ENCODE assay signal across 7 worm cellular contexts in genomic region chrX:9085864-9086263, ce11.
TF ChIP-seq lines count a peak whose summit lies in the region.

No protein-coding gene starts in this region.

TF ChIP-seq in whole organism, L1 larva, 84 proteins besides CTCF, POLR2A, EP300 and RAD21:
- TF ChIP-seq nhr-71 (tag; optimal IDR thresholded peaks at IDR 0.05; lab: Kevin White, UChicago): peak; percentile 18
- peak; percentile 6 for TF ChIP-seq skn-1 (tag; optimal IDR thresholded peaks at IDR 0.05; lab: Kevin White, UChicago)
- no peak for TF ChIP-seq pax-3 (tag; optimal IDR thresholded peaks at IDR 0.05; lab: Kevin White, UChicago)
- peak; percentile 33 for TF ChIP-seq blmp-1 (tag; optimal IDR thresholded peaks at IDR 0.05; lab: Kevin White, UChicago)
- peak; percentile 62 for TF ChIP-seq lin-14 (GFP tag; optimal IDR thresholded peaks at IDR 0.05; lab: Kevin White, UChicago)
- peak; percentile 86 for TF ChIP-seq nhr-85 (tag; lab: Kevin White, UChicago)
- TF ChIP-seq mep-1 (tag; optimal IDR thresholded peaks at IDR 0.05; lab: Kevin White, UChicago): peak; percentile 73
- TF ChIP-seq lin-13 (GFP tag; optimal IDR thresholded peaks at IDR 0.05; lab: Kevin White, UChicago): peak; percentile 10
- TF ChIP-seq hlh-17 (GFP tag; optimal IDR thresholded peaks at IDR 0.05; lab: Kevin White, UChicago; ENCODE audit: borderline replicate concordance): no peak
- no peak for TF ChIP-seq lin-39 (tag; optimal IDR thresholded peaks at IDR 0.05; lab: Kevin White, UChicago)
- peak; percentile 36 for TF ChIP-seq irx-1 (tag; optimal IDR thresholded peaks at IDR 0.05; lab: Kevin White, UChicago)
- no peak for TF ChIP-seq dpl-1 (GFP tag; optimal IDR thresholded peaks at IDR 0.05; lab: Kevin White, UChicago)
- peak; percentile 13 for TF ChIP-seq rnt-1 (tag; optimal IDR thresholded peaks at IDR 0.05; lab: Kevin White, UChicago)

TF ChIP-seq in whole organism, L2 larva, 48 proteins besides CTCF, POLR2A, EP300 and RAD21 (continues in another document):
- TF ChIP-seq nhr-12 (tag; optimal IDR thresholded peaks at IDR 0.05; lab: Kevin White, UChicago): no peak
- peak; percentile 39 for TF ChIP-seq egl-27 (tag; optimal IDR thresholded peaks at IDR 0.05; lab: Kevin White, UChicago)
- TF ChIP-seq nhr-11 (tag; optimal IDR thresholded peaks at IDR 0.05; lab: Kevin White, UChicago): no peak
- no peak for TF ChIP-seq elt-1 (tag; optimal IDR thresholded peaks at IDR 0.05; lab: Kevin White, UChicago)
- TF ChIP-seq sem-4 (tag; optimal IDR thresholded peaks at IDR 0.05; lab: Kevin White, UChicago): no peak
- no peak for TF ChIP-seq ztf-1 (GFP tag; conservative IDR thresholded peaks at IDR 0.05; lab: Robert Waterston, UW)
- TF ChIP-seq sma-3 (GFP tag; optimal IDR thresholded peaks at IDR 0.05; lab: Kevin White, UChicago): peak; percentile 71
- no peak for TF ChIP-seq blmp-1 (tag; optimal IDR thresholded peaks at IDR 0.05; lab: Kevin White, UChicago; ENCODE audit: insufficient read depth)
- no peak for TF ChIP-seq unc-39 (tag; optimal IDR thresholded peaks at IDR 0.05; lab: Kevin White, UChicago)
- no peak for TF ChIP-seq snpc-4 (tag; optimal IDR thresholded peaks at IDR 0.05; lab: Kevin White, UChicago)
- no peak for TF ChIP-seq gmeb-1 (tag; optimal IDR thresholded peaks at IDR 0.05; lab: Kevin White, UChicago)
- peak; percentile 15 for TF ChIP-seq fos-1 (tag; optimal IDR thresholded peaks at IDR 0.05; lab: Kevin White, UChicago)
- no peak for TF ChIP-seq ama-1 (optimal IDR thresholded peaks at IDR 0.05; lab: Kevin White, UChicago)

TF ChIP-seq in whole organism, L3 larva, 47 proteins besides CTCF, POLR2A, EP300 and RAD21 (continues in another document):
- TF ChIP-seq elt-1 (tag; optimal IDR thresholded peaks at IDR 0.05; lab: Kevin White, UChicago): peak; percentile 27
- TF ChIP-seq jun-1 (tag; optimal IDR thresholded peaks at IDR 0.05; lab: Kevin White, UChicago): no peak
- no peak for TF ChIP-seq fkh-10 (GFP tag; optimal IDR thresholded peaks at IDR 0.05; lab: Kevin White, UChicago)
- no peak for TF ChIP-seq sea-2 (GFP tag; optimal IDR thresholded peaks at IDR 0.05; lab: Kevin White, UChicago)
- TF ChIP-seq mdl-1 (tag; optimal IDR thresholded peaks at IDR 0.05; lab: Kevin White, UChicago): no peak
- TF ChIP-seq nhr-11 (tag; optimal IDR thresholded peaks at IDR 0.05; lab: Kevin White, UChicago): no peak
- TF ChIP-seq nhr-25 (tag; optimal IDR thresholded peaks at IDR 0.05; lab: Kevin White, UChicago): peak; percentile 82
- TF ChIP-seq lsy-12 (tag; optimal IDR thresholded peaks at IDR 0.05; lab: Kevin White, UChicago): no peak
- no peak for TF ChIP-seq elt-3 (tag; optimal IDR thresholded peaks at IDR 0.05; lab: Kevin White, UChicago)
- no peak for TF ChIP-seq ztf-4 (tag; optimal IDR thresholded peaks at IDR 0.05; lab: Kevin White, UChicago)
- no peak for TF ChIP-seq nhr-77 (tag; optimal IDR thresholded peaks at IDR 0.05; lab: Kevin White, UChicago)
- no peak for TF ChIP-seq daf-12 (tag; optimal IDR thresholded peaks at IDR 0.05; lab: Kevin White, UChicago)
- TF ChIP-seq eor-1 (tag; optimal IDR thresholded peaks at IDR 0.05; lab: Kevin White, UChicago): no peak
- no peak for TF ChIP-seq elt-2 (tag; optimal IDR thresholded peaks at IDR 0.05; lab: Kevin White, UChicago)
- no peak for TF ChIP-seq ceh-16 (tag; optimal IDR thresholded peaks at IDR 0.05; lab: Kevin White, UChicago)

TF ChIP-seq in whole organism, L4 larva, 104 proteins besides CTCF, POLR2A, EP300 and RAD21:
- peak; percentile 87 for TF ChIP-seq nhr-28 (tag; optimal IDR thresholded peaks at IDR 0.05; lab: Kevin White, UChicago)
- no peak for TF ChIP-seq vab-7 (GFP tag; IDR thresholded peaks at IDR 0.05; lab: Robert Waterston, UW)
- TF ChIP-seq fkh-10 (GFP tag; optimal IDR thresholded peaks at IDR 0.05; lab: Kevin White, UChicago): no peak
- TF ChIP-seq hlh-30 (tag; optimal IDR thresholded peaks at IDR 0.05; lab: Kevin White, UChicago; ENCODE audit: insufficient read depth): peak; percentile 16
- no peak for TF ChIP-seq nhr-10 (tag; optimal IDR thresholded peaks at IDR 0.05; lab: Kevin White, UChicago)
- TF ChIP-seq dmd-6 (GFP tag; IDR thresholded peaks at IDR 0.05; lab: Robert Waterston, UW): no peak
- TF ChIP-seq nhr-11 (tag; optimal IDR thresholded peaks at IDR 0.05; lab: Kevin White, UChicago): peak; percentile 21
- TF ChIP-seq mxl-2 (GFP tag; conservative IDR thresholded peaks at IDR 0.05; lab: Robert Waterston, UW): no peak
- no peak for TF ChIP-seq arid-1 (GFP tag; conservative IDR thresholded peaks at IDR 0.05; lab: Robert Waterston, UW)
- no peak for TF ChIP-seq dmd-9 (GFP tag; IDR thresholded peaks at IDR 0.05; lab: Robert Waterston, UW)
- no peak for TF ChIP-seq lin-39 (tag; optimal IDR thresholded peaks at IDR 0.05; lab: Kevin White, UChicago)
- no peak for TF ChIP-seq ZK337.2 (GFP tag; IDR thresholded peaks at IDR 0.05; lab: Robert Waterston, UW)

TF ChIP-seq in whole organism, late embryonic, 69 proteins besides CTCF, POLR2A, EP300 and RAD21:
- TF ChIP-seq nfya-1 (tag; optimal IDR thresholded peaks at IDR 0.05; lab: Kevin White, UChicago): no peak
- TF ChIP-seq pax-1 (tag; optimal IDR thresholded peaks at IDR 0.05; lab: Kevin White, UChicago): no peak
- no peak for TF ChIP-seq lim-6 (tag; optimal IDR thresholded peaks at IDR 0.05; lab: Kevin White, UChicago)
- no peak for TF ChIP-seq odd-2 (tag; optimal IDR thresholded peaks at IDR 0.05; lab: Kevin White, UChicago)
- peak; percentile 72 for TF ChIP-seq unc-55 (GFP tag; optimal IDR thresholded peaks at IDR 0.05; lab: Kevin White, UChicago)

TF ChIP-seq in whole organism, mixed stage, embryonic, 35 proteins besides CTCF, POLR2A, EP300 and RAD21:
- TF ChIP-seq elt-3 (tag; optimal IDR thresholded peaks at IDR 0.05; lab: Kevin White, UChicago): no peak
- peak; percentile 88 for TF ChIP-seq unc-62 (GFP tag; optimal IDR thresholded peaks at IDR 0.05; lab: Kevin White, UChicago)
TF ChIP-seq in whole organism, mixed stage, embryonic: peak in this region for 1.

TF ChIP-seq in whole organism, young adult, 124 proteins besides CTCF, POLR2A, EP300 and RAD21:
- TF ChIP-seq unc-62 (GFP tag; optimal IDR thresholded peaks at IDR 0.05; lab: Kevin White, UChicago) (peak; percentile 53), Y53F4B.3 (GFP tag; IDR thresholded peaks at IDR 0.05; lab: Robert Waterston, UW) (no peak)
